Worm (Caenorhabditis elegans): ENCODE measurements around the gene T06C12.11.
"Not testable (repeated sequence)": the region's sequence is repeated elsewhere in the genome, so short reads cannot be mapped to it uniquely, and the experiment has no call there.

Gene T06C12.11

DNA sequence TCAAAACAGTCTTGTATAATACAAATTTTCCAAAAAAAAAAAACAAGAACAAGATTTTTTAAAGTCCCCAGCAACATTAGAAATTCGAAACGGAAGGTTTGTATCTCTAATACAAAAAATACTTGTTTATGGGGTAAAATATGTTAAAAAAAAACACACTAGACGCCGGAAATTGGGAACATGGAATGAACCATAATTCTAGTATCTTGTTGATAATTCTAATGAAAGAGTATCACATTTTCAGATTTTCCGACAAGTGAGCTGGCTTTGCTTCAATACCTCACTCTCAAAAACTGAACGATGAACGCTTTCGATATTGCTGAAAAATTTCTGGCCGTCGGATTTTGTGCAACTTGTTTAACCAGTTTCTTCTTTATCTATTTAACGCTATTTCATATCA, 4.9 kb downstream of the T06C12.11 start, which contains the start of gene str-60:
Gene str-60, plus strand, starts transcription at position 301 of the 400 bp plus-strand sequence.
- TF ChIP-seq cnd-1 (tag; optimal IDR thresholded peaks at IDR 0.05) (no peak), unc-62 (GFP tag; optimal IDR thresholded peaks at IDR 0.05) (no peak), nhr-12 (tag; optimal IDR thresholded peaks at IDR 0.05) (no peak), nhr-237 (tag; optimal IDR thresholded peaks at IDR 0.05) (no peak), blmp-1 (tag; optimal IDR thresholded peaks at IDR 0.05) (no peak), flh-1 (GFP tag; optimal IDR thresholded peaks at IDR 0.05) (no peak), zip-8 (tag; optimal IDR thresholded peaks at IDR 0.05) (no peak), tbx-8 (GFP tag; optimal IDR thresholded peaks at IDR 0.05) (no peak), unc-120 (tag; optimal IDR thresholded peaks at IDR 0.05; ENCODE audit: poor library complexity, severe bottlenecking) (no peak)

DNA sequence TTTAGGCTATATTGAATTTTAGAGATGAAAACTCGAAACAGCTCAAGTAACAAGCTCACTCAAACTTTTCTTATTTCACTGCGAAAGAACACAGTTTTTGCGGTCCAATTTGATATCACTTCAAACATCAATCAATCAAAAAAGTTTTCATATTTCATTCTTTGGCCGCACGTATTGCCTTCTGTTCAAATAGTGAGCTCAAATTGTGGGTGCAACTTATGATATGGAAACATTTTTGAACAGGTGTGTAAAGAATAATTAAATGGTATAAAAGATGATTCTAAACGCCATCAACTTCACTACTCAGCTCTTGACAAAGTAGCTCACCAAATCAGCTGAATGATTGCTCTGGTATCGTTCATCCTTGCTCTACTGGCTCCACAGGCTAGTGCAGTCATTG, 6.9 kb downstream of the T06C12.11 start, which contains the start of gene T06C12.14:
Gene T06C12.14, plus strand, starts transcription at position 301 of the 400 bp plus-strand sequence.
- TF ChIP-seq cnd-1 (tag; optimal IDR thresholded peaks at IDR 0.05): no peak
- no peak for TF ChIP-seq lsy-2 (tag; optimal IDR thresholded peaks at IDR 0.05)
- no peak for TF ChIP-seq pha-4 (tag; optimal IDR thresholded peaks at IDR 0.05)
- no peak for TF ChIP-seq sem-2 (GFP tag; optimal IDR thresholded peaks at IDR 0.05)
- TF ChIP-seq nhr-12 (tag; optimal IDR thresholded peaks at IDR 0.05): no peak
- no peak for TF ChIP-seq ces-1 (GFP tag; optimal IDR thresholded peaks at IDR 0.05)
- no peak for TF ChIP-seq blmp-1 (tag; optimal IDR thresholded peaks at IDR 0.05)
- no peak for TF ChIP-seq drap-1 (GFP tag; optimal IDR thresholded peaks at IDR 0.05)
- TF ChIP-seq ham-2 (GFP tag; optimal IDR thresholded peaks at IDR 0.05): no peak
- no peak for TF ChIP-seq nhr-28 (tag; optimal IDR thresholded peaks at IDR 0.05)
- TF ChIP-seq bed-3 (GFP tag; optimal IDR thresholded peaks at IDR 0.05): no peak
- no peak for TF ChIP-seq nhr-2 (tag; optimal IDR thresholded peaks at IDR 0.05)
- TF ChIP-seq ceh-39 (tag; optimal IDR thresholded peaks at IDR 0.05): no peak
- no peak for TF ChIP-seq ceh-83 (GFP tag; optimal IDR thresholded peaks at IDR 0.05)
- TF ChIP-seq flh-1 (GFP tag; optimal IDR thresholded peaks at IDR 0.05): no peak
- no peak for TF ChIP-seq tbx-8 (GFP tag; optimal IDR thresholded peaks at IDR 0.05)
- TF ChIP-seq ceh-43 (GFP tag; optimal IDR thresholded peaks at IDR 0.05): no peak

DNA sequence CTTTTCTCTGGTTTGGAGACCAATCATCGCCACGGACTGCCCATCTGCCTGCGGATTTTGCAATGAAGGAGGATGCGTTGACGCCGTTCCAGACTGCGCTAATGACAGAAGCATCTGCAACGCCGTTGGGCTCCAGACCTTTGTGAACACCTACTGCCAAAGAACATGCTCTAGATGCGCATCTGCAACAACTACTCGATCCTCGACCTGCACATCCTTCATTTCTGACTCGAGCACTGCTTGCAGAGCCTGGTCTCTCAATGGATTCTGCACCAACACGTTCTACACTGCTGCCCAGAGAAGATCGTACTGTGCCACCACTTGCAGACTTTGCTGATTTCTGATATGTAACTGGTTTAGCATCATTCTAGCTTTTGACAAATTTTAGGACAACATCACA, 7.8 kb downstream of the T06C12.11 start:
- TF ChIP-seq nhr-28 (tag; optimal IDR thresholded peaks at IDR 0.05) (no peak), lin-13 (tag; optimal IDR thresholded peaks at IDR 0.05) (no peak), lsy-2 (tag; optimal IDR thresholded peaks at IDR 0.05) (no peak), blmp-1 (tag; optimal IDR thresholded peaks at IDR 0.05) (no peak)

DNA sequence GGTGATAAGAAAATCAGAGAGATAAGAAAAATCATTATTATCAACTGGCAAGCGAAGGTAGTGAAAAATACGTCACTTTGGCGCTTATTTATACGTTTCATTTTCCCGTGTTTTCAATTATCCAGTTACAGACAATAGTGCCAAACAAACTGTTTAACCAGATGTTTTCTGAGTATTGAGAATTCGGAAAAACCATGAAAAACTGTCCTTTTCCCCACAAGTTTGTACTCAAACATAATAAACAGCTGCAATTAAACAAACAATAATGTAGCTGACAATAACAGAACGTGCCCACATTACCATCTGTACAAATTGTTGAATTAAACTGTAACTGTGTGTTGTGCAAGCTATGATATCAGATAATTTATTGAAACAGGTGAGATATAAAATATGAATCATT, 12.7 kb downstream of the T06C12.11 start, which contains the start of the genes F35E8.1 and F35E8.2:
Gene F35E8.1, minus strand, starts transcription at position 101 of the 400 bp plus-strand sequence.
Gene F35E8.2, plus strand, starts transcription at position 132 of the 400 bp plus-strand sequence.
- not testable (repeated sequence) for TF ChIP-seq nhr-76, nhr-237, M03D4.4 (tag; optimal IDR thresholded peaks at IDR 0.05)

DNA sequence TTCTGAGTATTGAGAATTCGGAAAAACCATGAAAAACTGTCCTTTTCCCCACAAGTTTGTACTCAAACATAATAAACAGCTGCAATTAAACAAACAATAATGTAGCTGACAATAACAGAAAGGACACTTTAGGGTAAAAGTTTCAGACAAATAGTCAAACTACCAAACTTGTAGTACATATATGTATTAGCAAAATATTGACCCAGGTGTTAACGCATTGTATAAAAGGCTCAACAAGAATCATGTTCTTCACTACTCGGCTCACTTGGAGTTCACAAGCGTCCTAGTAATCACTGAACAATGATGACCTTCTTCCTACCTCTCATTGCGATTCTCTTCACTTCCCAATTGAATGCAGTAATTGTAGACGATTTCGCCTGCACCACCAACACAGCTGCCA, 19.1 kb downstream of the T06C12.11 start, which contains the start of gene F35E8.6:
Gene F35E8.6, plus strand, starts transcription at position 301 of the 400 bp plus-strand sequence.
- TF ChIP-seq ceh-43 (GFP tag; optimal IDR thresholded peaks at IDR 0.05) (no peak), drap-1 (GFP tag; optimal IDR thresholded peaks at IDR 0.05) (no peak), sem-2 (GFP tag; optimal IDR thresholded peaks at IDR 0.05) (no peak), ham-2 (GFP tag; optimal IDR thresholded peaks at IDR 0.05) (no peak), elt-3 (tag; optimal IDR thresholded peaks at IDR 0.05) (no peak), sptf-1 (tag; optimal IDR thresholded peaks at IDR 0.05) (no peak)

DNA sequence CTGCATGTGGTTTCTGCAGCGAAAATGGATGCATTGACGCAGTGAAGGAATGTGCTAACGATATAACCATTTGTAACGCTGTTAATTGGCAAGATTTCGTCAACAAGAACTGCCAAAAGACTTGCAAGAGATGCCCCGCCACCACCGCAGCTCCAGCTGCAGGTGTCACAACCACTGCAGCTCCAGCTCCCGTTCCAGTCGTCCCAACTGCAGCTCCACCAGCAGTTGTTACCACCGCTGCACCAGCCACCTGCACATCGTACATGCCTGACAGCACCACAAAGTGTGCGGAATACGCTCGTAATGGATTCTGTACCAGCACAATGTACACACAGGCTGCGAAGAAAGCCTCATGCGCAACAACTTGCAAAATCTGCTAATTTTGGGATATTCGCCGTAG, 19.9 kb downstream of the T06C12.11 start:
- TF ChIP-seq nhr-76 (tag; optimal IDR thresholded peaks at IDR 0.05): no peak
- TF ChIP-seq bed-3 (GFP tag; optimal IDR thresholded peaks at IDR 0.05): no peak
- no peak for TF ChIP-seq zip-8 (tag; optimal IDR thresholded peaks at IDR 0.05)

DNA sequence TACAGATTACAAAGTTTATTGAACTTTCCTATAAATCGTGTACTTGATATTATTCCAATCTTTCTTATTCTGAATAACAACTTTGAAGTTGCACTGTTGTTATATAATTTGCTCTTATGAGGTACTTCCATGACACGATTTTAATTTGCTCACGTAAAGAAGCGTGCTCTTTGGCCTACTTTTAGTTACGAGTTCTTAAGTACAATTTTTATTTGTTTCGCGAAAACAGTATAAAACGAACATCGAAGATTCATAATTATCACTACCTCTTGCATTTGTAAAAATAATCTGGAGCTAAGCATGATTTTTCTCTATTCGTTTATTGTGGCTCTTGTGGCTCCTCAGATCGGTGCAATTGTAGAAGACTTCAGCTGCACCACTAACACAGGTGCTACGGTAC, 20.9 kb downstream of the T06C12.11 start, which contains the start of gene F35E8.7:
Gene F35E8.7, plus strand, starts transcription at position 301 of the 400 bp plus-strand sequence.
- TF ChIP-seq flh-1 (GFP tag; optimal IDR thresholded peaks at IDR 0.05): no peak
- no peak for TF ChIP-seq bed-3 (GFP tag; optimal IDR thresholded peaks at IDR 0.05)
- TF ChIP-seq mab-5 (tag; optimal IDR thresholded peaks at IDR 0.05): no peak
- no peak for TF ChIP-seq elt-3 (tag; optimal IDR thresholded peaks at IDR 0.05)
- TF ChIP-seq lin-13 (tag; optimal IDR thresholded peaks at IDR 0.05): no peak
- no peak for TF ChIP-seq zip-8 (tag; optimal IDR thresholded peaks at IDR 0.05)
- TF ChIP-seq ces-1 (GFP tag; optimal IDR thresholded peaks at IDR 0.05): no peak
- TF ChIP-seq M03D4.4 (tag; optimal IDR thresholded peaks at IDR 0.05): no peak
- no peak for TF ChIP-seq unc-39 (tag; optimal IDR thresholded peaks at IDR 0.05)
- TF ChIP-seq nhr-76 (tag; optimal IDR thresholded peaks at IDR 0.05): no peak
- TF ChIP-seq nhr-2 (tag; optimal IDR thresholded peaks at IDR 0.05): no peak
- TF ChIP-seq ceh-39 (tag; optimal IDR thresholded peaks at IDR 0.05): no peak
- TF ChIP-seq pha-4 (tag; optimal IDR thresholded peaks at IDR 0.05): no peak
- no peak for TF ChIP-seq drap-1 (GFP tag; optimal IDR thresholded peaks at IDR 0.05)
- TF ChIP-seq blmp-1 (tag; optimal IDR thresholded peaks at IDR 0.05): no peak
- no peak for TF ChIP-seq unc-120 (tag; optimal IDR thresholded peaks at IDR 0.05; ENCODE audit: poor library complexity, severe bottlenecking)
